Fruit fly (Drosophila melanogaster) whole organism, embryonic: Measurements from ENCODE around the gene mask.

Experiments used
- Asciz ChIP-seq: fragments of 200-800 bp; sonication (Bioruptor generic); optimal IDR thresholded peaks from 2 replicates; lab custom pipeline; 2017; ENCODE audit warnings: missing biosample characterization, mild to moderate bottlenecking, missing genetic modification characterization, missing genetic modification reagents
- Bteb2 ChIP-seq: fragments of 200-800 bp; sonication (Bioruptor generic); optimal IDR thresholded peaks from 2 replicates; lab custom pipeline; 2016; ENCODE audit warnings: missing biosample characterization, missing genetic modification characterization
- CG11085 ChIP-seq: fragments of 200-800 bp; sonication (Bioruptor generic); IDR thresholded peaks from 2 replicates; pipeline ENCODE4 v1.3.6; 2022; ENCODE audit warnings: missing biosample characterization, missing genetic modification characterization
- CG12071 ChIP-seq: fragments of 200-800 bp; sonication (Bioruptor generic); optimal IDR thresholded peaks from 3 replicates; lab custom pipeline; 2018; ENCODE audit warnings: missing biosample characterization, mild to moderate bottlenecking, missing genetic modification characterization
- CG12391 ChIP-seq: fragments of 200-800 bp; sonication (Bioruptor generic); optimal IDR thresholded peaks from 3 replicates; lab custom pipeline; 2018; ENCODE audit warnings: missing biosample characterization, mild to moderate bottlenecking, missing genetic modification characterization, moderate library complexity
- CG13287 ChIP-seq: fragments of 200-800 bp; sonication (Bioruptor generic); IDR thresholded peaks from 2 replicates; pipeline ENCODE4 v1.3.6; 2022; ENCODE audit warnings: missing biosample characterization, missing genetic modification characterization; ENCODE audit not compliant: partially characterized antibody
- CG13424 ChIP-seq: fragments of 200-800 bp; sonication (Bioruptor generic); optimal IDR thresholded peaks from 2 replicates; lab custom pipeline; 2019; ENCODE audit warnings: missing biosample characterization, mild to moderate bottlenecking, missing genetic modification characterization, moderate library complexity
- CG16815 ChIP-seq: fragments of 200-800 bp; sonication (Bioruptor generic); optimal IDR thresholded peaks from 3 replicates; lab custom pipeline; 2017; ENCODE audit warnings: missing biosample characterization, mild to moderate bottlenecking, missing genetic modification characterization
- CG17612 ChIP-seq: fragments of 200-800 bp; sonication (Bioruptor generic); IDR thresholded peaks from 2 replicates; pipeline ENCODE4 v1.3.6; 2022; ENCODE audit warnings: missing biosample characterization, missing genetic modification characterization
- CG17802 ChIP-seq: fragments of 200-800 bp; sonication (Bioruptor generic); optimal IDR thresholded peaks from 2 replicates; lab custom pipeline; 2018; ENCODE audit warnings: missing biosample characterization, mild to moderate bottlenecking, missing genetic modification characterization, moderate library complexity
- CG17912 ChIP-seq: fragments of 200-800 bp; sonication (Bioruptor generic); optimal IDR thresholded peaks from 2 replicates; lab custom pipeline; 2018; ENCODE audit warnings: missing biosample characterization, mild to moderate bottlenecking, missing genetic modification characterization
- CG30020 ChIP-seq: fragments of 200-800 bp; optimal IDR thresholded peaks from 2 replicates; lab custom pipeline; 2019; ENCODE audit warnings: missing biosample characterization, mild to moderate bottlenecking, missing genetic modification characterization, moderate library complexity
- CG32767 ChIP-seq: fragments of 200-800 bp; sonication (Bioruptor generic); IDR thresholded peaks from 2 replicates; pipeline ENCODE4 v1.3.6; 2022; ENCODE audit warnings: missing biosample characterization, missing genetic modification characterization
- CG32772 ChIP-seq: fragments of 200-800 bp; sonication (Bioruptor generic); IDR thresholded peaks from 2 replicates; pipeline ENCODE4 v1.3.6; 2022; ENCODE audit warnings: missing biosample characterization, missing genetic modification characterization
- CG3726 ChIP-seq: fragments of 200-800 bp; sonication (Bioruptor generic); IDR thresholded peaks from 3 replicates; pipeline ENCODE4, ENCODE4 v1.3.6; 2022; ENCODE audit warnings: missing biosample characterization, missing genetic modification characterization
- CG43689 ChIP-seq: fragments of 200-800 bp; sonication (Bioruptor generic); IDR thresholded peaks from 2 replicates; pipeline ENCODE4 v1.3.6; 2022; ENCODE audit warnings: missing biosample characterization, missing genetic modification characterization
- CG6683 ChIP-seq: fragments of 200-800 bp; sonication (Bioruptor generic); optimal IDR thresholded peaks from 2 replicates; lab custom pipeline; 2017; ENCODE audit warnings: missing biosample characterization, mild to moderate bottlenecking, missing genetic modification characterization, missing genetic modification reagents
- CG8478 ChIP-seq: fragments of >200 bp; optimal IDR thresholded peaks from 2 replicates; lab custom pipeline; 2018
- CG8944 ChIP-seq: fragments of 200-800 bp; sonication (Bioruptor generic); optimal IDR thresholded peaks from 3 replicates; lab custom pipeline; 2016; ENCODE audit warnings: missing biosample characterization, missing genetic modification characterization
- CHES-1-like ChIP-seq: fragments of 200-800 bp; sonication (Bioruptor generic); optimal IDR thresholded peaks from 2 replicates; lab custom pipeline; 2016; ENCODE audit warnings: missing biosample characterization, missing genetic modification characterization
- D ChIP-seq, 2 experiments: fragments of 200-800 bp in 1 of 2; fragments of >200 bp in 1 of 2; sonication (Bioruptor generic) in 1 of 2; optimal IDR thresholded peaks; 2 replicates in 1 of 2; 3 replicates in 1 of 2; lab custom pipeline; 2017; ENCODE audit warnings: mild to moderate bottlenecking in 1 of 2, missing biosample characterization in 1 of 2, missing genetic modification characterization in 1 of 2, missing genetic modification reagents in 1 of 2
- Dip3 ChIP-seq: fragments of 200-800 bp; sonication (Bioruptor generic); optimal IDR thresholded peaks from 3 replicates; lab custom pipeline; 2016; ENCODE audit warnings: missing biosample characterization, missing genetic modification characterization
- Eip74EF ChIP-seq, 2 experiments: fragments of 200-800 bp in 1 of 2; fragments of >200 bp in 1 of 2; sonication (Bioruptor generic) in 1 of 2; optimal IDR thresholded peaks; 2 replicates each; lab custom pipeline; 2017 to 2019; ENCODE audit warnings: missing biosample characterization in 2 of 2, missing genetic modification characterization in 2 of 2, mild to moderate bottlenecking in 1 of 2, moderate library complexity in 1 of 2
- GATAe ChIP-seq: fragments of 200-800 bp; sonication (Bioruptor generic); conservative IDR thresholded peaks from 2 replicates; pipeline ENCODE4 v1.3.6; 2022; ENCODE audit warnings: missing biosample characterization, missing genetic modification characterization
- H15 ChIP-seq: fragments of 200-800 bp; sonication (Bioruptor generic); IDR thresholded peaks from 3 replicates; pipeline ENCODE4 v1.3.6; 2022; ENCODE audit warnings: missing biosample characterization, missing genetic modification characterization
- HLHmδ ChIP-seq: fragments of 200-800 bp; sonication (Bioruptor generic); optimal IDR thresholded peaks from 2 replicates; lab custom pipeline; 2018; ENCODE audit warnings: missing biosample characterization, mild to moderate bottlenecking, missing genetic modification characterization, moderate library complexity
- HmgD ChIP-seq: fragments of 200-800 bp; sonication (Bioruptor generic); optimal IDR thresholded peaks from 3 replicates; lab custom pipeline; 2016; ENCODE audit warnings: missing biosample characterization, missing genetic modification characterization
- Hr51 ChIP-seq, 2 experiments: fragments of 200-800 bp; sonication (Bioruptor generic); optimal IDR thresholded peaks; 2 replicates in 1 of 2; 3 replicates in 1 of 2; lab custom pipeline; 2016 to 2018; ENCODE audit warnings: missing biosample characterization in 2 of 2, missing genetic modification characterization in 2 of 2, mild to moderate bottlenecking in 1 of 2, moderate library complexity in 1 of 2
- Lim3 ChIP-seq: fragments of 200-800 bp; sonication (Bioruptor generic); IDR thresholded peaks from 2 replicates; pipeline ENCODE4 v1.3.6; 2022; ENCODE audit warnings: missing biosample characterization, missing genetic modification characterization
- MTF-1 ChIP-seq: fragments of 200-800 bp; sonication (Bioruptor generic); optimal IDR thresholded peaks from 2 replicates; lab custom pipeline; 2018; ENCODE audit warnings: missing biosample characterization, mild to moderate bottlenecking, missing genetic modification characterization, borderline replicate concordance
- NK7.1 ChIP-seq: fragments of 200-800 bp; sonication (Bioruptor generic); optimal IDR thresholded peaks from 3 replicates; lab custom pipeline; 2016; ENCODE audit warnings: missing biosample characterization, missing genetic modification characterization
- Ptx1 ChIP-seq: fragments of 200-800 bp; sonication (Bioruptor generic); IDR thresholded peaks from 2 replicates; pipeline ENCODE4 v1.3.6; 2022; ENCODE audit warnings: missing biosample characterization, missing genetic modification characterization
- Sin3A ChIP-seq: fragments of >200 bp; optimal IDR thresholded peaks from 2 replicates; lab custom pipeline; 2018
- Stat92E ChIP-seq, 3 experiments: fragments of >200 bp in 2 of 3; fragments of 200-800 bp in 1 of 3; sonication (Bioruptor generic) in 1 of 3; optimal IDR thresholded peaks; 2 replicates each; lab custom pipeline; 2017 to 2019; ENCODE audit warnings: missing biosample characterization in 3 of 3, missing genetic modification characterization in 3 of 3, mild to moderate bottlenecking in 1 of 3, moderate library complexity in 1 of 3
- ara ChIP-seq: fragments of 200-800 bp; sonication (Bioruptor generic); IDR thresholded peaks from 2 replicates; pipeline ENCODE4 v1.3.6; 2022; ENCODE audit warnings: missing biosample characterization, missing genetic modification characterization
- bsh ChIP-seq, 2 experiments: fragments of 200-800 bp; sonication (Bioruptor generic); optimal IDR thresholded peaks; 2 replicates each; lab custom pipeline; 2017 to 2018; ENCODE audit warnings: mild to moderate bottlenecking in 2 of 2, missing biosample characterization in 2 of 2, missing genetic modification characterization in 2 of 2, moderate library complexity in 1 of 2
- gro ChIP-seq: fragments of 200-800 bp; sonication (Bioruptor generic); optimal IDR thresholded peaks from 2 replicates; lab custom pipeline; 2016; ENCODE audit warnings: missing biosample characterization, missing genetic modification characterization
- ind ChIP-seq: fragments of 200-800 bp; sonication (Bioruptor generic); optimal IDR thresholded peaks from 3 replicates; lab custom pipeline; 2016; ENCODE audit warnings: missing biosample characterization, missing genetic modification characterization
- kay ChIP-seq: fragments of 200-800 bp; sonication (Bioruptor generic); optimal IDR thresholded peaks from 2 replicates; lab custom pipeline; 2016; ENCODE audit warnings: missing biosample characterization, missing genetic modification characterization
- ken ChIP-seq: fragments of 200-800 bp; sonication (Bioruptor generic); IDR thresholded peaks from 3 replicates; pipeline ENCODE4 v1.3.6; 2022; ENCODE audit warnings: missing biosample characterization, missing genetic modification characterization
- lbe ChIP-seq: fragments of 200-800 bp; sonication (Bioruptor generic); optimal IDR thresholded peaks from 2 replicates; lab custom pipeline; 2016; ENCODE audit warnings: missing biosample characterization, mild to moderate bottlenecking, missing genetic modification characterization
- lilli ChIP-seq: fragments of 200-800 bp; sonication (Bioruptor generic); optimal IDR thresholded peaks from 3 replicates; lab custom pipeline; 2016; ENCODE audit warnings: missing biosample characterization, missing genetic modification characterization
- odd ChIP-seq: fragments of 200-800 bp; sonication (Bioruptor generic); optimal IDR thresholded peaks from 2 replicates; lab custom pipeline; 2017; ENCODE audit warnings: missing biosample characterization, mild to moderate bottlenecking, missing genetic modification characterization
- pum ChIP-seq: fragments of 200-800 bp; sonication (Bioruptor generic); optimal IDR thresholded peaks from 2 replicates; lab custom pipeline; 2016; ENCODE audit warnings: missing biosample characterization, missing genetic modification characterization
- pzg ChIP-seq: fragments of 200-800 bp; sonication (Bioruptor generic); optimal IDR thresholded peaks from 3 replicates; lab custom pipeline; 2018; ENCODE audit warnings: missing biosample characterization, mild to moderate bottlenecking, missing genetic modification characterization, moderate library complexity
- sens ChIP-seq: fragments of 200-800 bp; sonication (Bioruptor generic); peaks from one replicate; lab custom pipeline; 2016; ENCODE audit warnings: missing biosample characterization, missing genetic modification characterization
- slbo ChIP-seq: fragments of 200-800 bp; sonication (Bioruptor generic); IDR thresholded peaks from 2 replicates; pipeline ENCODE4 v1.3.6; 2022; ENCODE audit warnings: missing biosample characterization, missing genetic modification characterization
- slou ChIP-seq: fragments of 200-800 bp; sonication (Bioruptor generic); optimal IDR thresholded peaks from 3 replicates; lab custom pipeline; 2016; ENCODE audit warnings: missing biosample characterization, missing genetic modification characterization
- wdn ChIP-seq: fragments of 200-800 bp; sonication (Bioruptor generic); IDR thresholded peaks from 2 replicates; pipeline ENCODE4 v1.3.6; 2022; ENCODE audit warnings: missing biosample characterization, missing genetic modification characterization
- zf30C ChIP-seq: fragments of 200-800 bp; sonication (Bioruptor generic); optimal IDR thresholded peaks from 3 replicates; lab custom pipeline; 2018; ENCODE audit warnings: missing biosample characterization, mild to moderate bottlenecking, missing genetic modification characterization

The mask gene

DNA sequence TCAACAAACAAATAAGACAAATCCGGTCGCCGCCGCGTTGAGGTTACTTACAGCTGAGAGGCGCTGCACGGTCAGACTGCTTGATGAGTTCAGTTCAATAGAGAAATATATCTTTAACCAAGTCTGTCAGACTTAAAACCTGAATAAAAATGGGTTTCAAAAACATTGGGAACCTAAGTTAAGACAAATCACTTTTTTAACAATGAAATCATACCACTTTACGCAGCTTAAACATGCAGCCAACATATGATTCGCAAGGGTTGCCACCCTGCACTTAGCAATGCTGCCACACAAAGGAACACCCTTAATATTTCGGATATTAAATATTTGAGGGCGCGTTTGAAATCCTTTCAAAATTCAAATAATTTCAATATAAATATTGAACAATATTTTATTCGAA is 41.7 kb upstream of the mask start, which contains the start of gene CG5515 (continued):
- TF ChIP-seq Asciz, result no peak
- peak; percentile 89 for TF ChIP-seq CG13287 (GFP tag; lab: Robert Waterston, UW)
- peak; percentile 74 for TF ChIP-seq CG32772 (GFP tag; lab: Robert Waterston, UW)
- TF ChIP-seq CG8478 (lab: Kevin White, UChicago), result no peak
- peak; percentile 49 for TF ChIP-seq pum (GFP tag; lab: Kevin White, UChicago)
- TF ChIP-seq CG13424 (tag; lab: Kevin White, UChicago), result peak; percentile 95
- peak; percentile 86 for TF ChIP-seq H15 (GFP tag; lab: Robert Waterston, UW)
- no peak; the same call in 1 of the 2 replicates for TF ChIP-seq GATAe
- peak; percentile 50; the same call in 1 of the 2 replicates for TF ChIP-seq Lim3
- TF ChIP-seq CG17612 (GFP tag; lab: Robert Waterston, UW), result peak; percentile 27; the same call in 1 of the 2 replicates
- peak; percentile 55 for TF ChIP-seq CG30020 (tag; lab: Kevin White, UChicago)
- TF ChIP-seq wdn (GFP tag; lab: Robert Waterston, UW), result peak; percentile 81
- TF ChIP-seq CG12391 (tag; lab: Kevin White, UChicago), result peak; percentile 85
- peak; percentile 73 for TF ChIP-seq gro (GFP tag; lab: Kevin White, UChicago)
- TF ChIP-seq CG17912 (GFP tag; lab: Kevin White, UChicago), result no peak
- peak; percentile 96 for TF ChIP-seq sens (GFP tag; lab: Kevin White, UChicago)
- no peak for TF ChIP-seq MTF-1 (GFP tag; lab: Kevin White, UChicago)
- TF ChIP-seq lilli, result peak; percentile 88
- peak; percentile 69 for TF ChIP-seq CG8944
- TF ChIP-seq zf30C (GFP tag; lab: Kevin White, UChicago), result no peak
- TF ChIP-seq ken (GFP tag; lab: Robert Waterston, UW), result peak; percentile 93
- no peak for TF ChIP-seq Eip74EF (GFP tag; optimal IDR thresholded peaks at IDR 0.05; lab: Kevin White, UChicago)
- TF ChIP-seq Stat92E (GFP tag; optimal IDR thresholded peaks at IDR 0.05; lab: Kevin White, UChicago), result no peak
- TF ChIP-seq Sin3A (lab: Kevin White, UChicago), result peak; percentile 54
- no peak for TF ChIP-seq D (optimal IDR thresholded peaks at IDR 0.05; lab: Kevin White, UChicago)
- peak; percentile 30 for TF ChIP-seq D (GFP tag; optimal IDR thresholded peaks at IDR 0.05; lab: Kevin White, UChicago)
- no peak for TF ChIP-seq CG12071
- peak; percentile 80 to 81 for TF ChIP-seq Hr51 (GFP tag; optimal IDR thresholded peaks at IDR 0.05; lab: Kevin White, UChicago)
- peak; percentile 80 for TF ChIP-seq ara (GFP tag; lab: Robert Waterston, UW)
- peak; percentile 59 for TF ChIP-seq CG17802 (tag; lab: Kevin White, UChicago)
- TF ChIP-seq CG11085 (GFP tag; lab: Robert Waterston, UW), result peak; percentile 69
- TF ChIP-seq Dip3 (GFP tag; lab: Kevin White, UChicago), result peak; percentile 86
- TF ChIP-seq CG16815 (GFP tag; lab: Kevin White, UChicago), result peak; percentile 69
- TF ChIP-seq kay, result peak; percentile 3
- TF ChIP-seq slou (GFP tag; lab: Kevin White, UChicago), result no peak
- no peak for TF ChIP-seq odd
- TF ChIP-seq CG43689, result no peak
- peak; percentile 57 for TF ChIP-seq pzg
- TF ChIP-seq slbo (GFP tag; lab: Robert Waterston, UW), result peak; percentile 86
- peak; percentile 76 for TF ChIP-seq CHES-1-like (GFP tag; lab: Kevin White, UChicago)
- peak; percentile 75 for TF ChIP-seq lbe (GFP tag; lab: Kevin White, UChicago)
- TF ChIP-seq CG6683 (GFP tag; lab: Kevin White, UChicago), result peak; percentile 27
- peak; percentile 75; the same call in 1 of the 2 replicates for TF ChIP-seq CG32767 (GFP tag; lab: Robert Waterston, UW)
- peak; percentile 84 for TF ChIP-seq Bteb2 (GFP tag; lab: Kevin White, UChicago)
- TF ChIP-seq bsh (GFP tag; optimal IDR thresholded peaks at IDR 0.05; lab: Kevin White, UChicago), result peak in 1 of 2 experiments; percentile 68
- TF ChIP-seq Ptx1 (GFP tag; lab: Robert Waterston, UW), result peak; percentile 88
- peak; percentile 10; the same call in 1 of the 3 replicates for TF ChIP-seq CG3726 (GFP tag; lab: Robert Waterston, UW)
- TF ChIP-seq HmgD (GFP tag; lab: Kevin White, UChicago), result peak; percentile 71
- TF ChIP-seq NK7.1 (GFP tag; lab: Kevin White, UChicago), result peak; percentile 29
- TF ChIP-seq ind (GFP tag; lab: Kevin White, UChicago), result peak; percentile 66
- no peak for TF ChIP-seq HLHmδ (GFP tag; lab: Kevin White, UChicago)
